Worm (Caenorhabditis elegans): Measurements from ENCODE around the gene C18E9.7.

- no peak for TF ChIP-seq B0310.2 (tag; optimal IDR thresholded peaks at IDR 0.05)
- TF ChIP-seq ama-1 (optimal IDR thresholded peaks at IDR 0.05), result no peak
- TF ChIP-seq scrt-1 (GFP tag; IDR thresholded peaks at IDR 0.05), result no peak
- no peak for TF ChIP-seq ceh-13 (GFP tag; optimal IDR thresholded peaks at IDR 0.05)
- TF ChIP-seq tbx-11 (GFP tag; IDR thresholded peaks at IDR 0.05), result no peak
- no peak for TF ChIP-seq flt-1 (GFP tag; IDR thresholded peaks at IDR 0.05)
- no peak for TF ChIP-seq tbx-37 (GFP tag; conservative IDR thresholded peaks at IDR 0.05)
Observed at ce11 chrII:8932392-8932791, 50.2 kb downstream of the C18E9.7 start.

Measured in whole organism, early embryonic.